Fruit fly (Drosophila melanogaster) whole organism, embryonic: ENCODE results near the gene CG7963.

Experiments
- Adf1 ChIP-seq: fragments of 200-800 bp; sonication (Bioruptor generic); IDR thresholded peaks from 2 replicates; pipeline ENCODE4 v1.3.6; 2022; ENCODE audit warnings: missing biosample characterization, missing genetic modification characterization
- Atf6 ChIP-seq: fragments of 200-800 bp; sonication (Bioruptor generic); IDR thresholded peaks from 2 replicates; pipeline ENCODE4 v1.3.6; 2022; ENCODE audit warnings: missing biosample characterization, missing genetic modification characterization
- CG1024 ChIP-seq: fragments of 200-800 bp; sonication (Bioruptor generic); IDR thresholded peaks from 2 replicates; pipeline ENCODE4 v1.3.6; 2022; ENCODE audit warnings: missing biosample characterization, missing genetic modification characterization
- CG10267 ChIP-seq: fragments of 200-800 bp; sonication (Bioruptor generic); optimal IDR thresholded peaks from 2 replicates; lab custom pipeline; 2018; ENCODE audit warnings: missing biosample characterization, mild to moderate bottlenecking, missing genetic modification characterization, moderate library complexity
- CG10321 ChIP-seq: fragments of 200-800 bp; sonication (Bioruptor generic); IDR thresholded peaks from 2 replicates; pipeline ENCODE4 v1.3.6; 2022; ENCODE audit warnings: missing biosample characterization, missing genetic modification characterization
- CG12659 ChIP-seq: fragments of 200-800 bp; sonication (Bioruptor generic); optimal IDR thresholded peaks from 3 replicates; lab custom pipeline; 2017; ENCODE audit warnings: mild to moderate bottlenecking, missing biosample characterization, missing genetic modification reagents, missing genetic modification characterization
- CG13894 ChIP-seq: fragments of 200-800 bp; sonication (Bioruptor generic); optimal IDR thresholded peaks from 3 replicates; lab custom pipeline; 2018; ENCODE audit warnings: missing biosample characterization, mild to moderate bottlenecking, missing genetic modification characterization, moderate library complexity
- CG14710 ChIP-seq: fragments of 200-800 bp; sonication (Bioruptor generic); optimal IDR thresholded peaks from 3 replicates; lab custom pipeline; 2019; ENCODE audit warnings: missing biosample characterization, mild to moderate bottlenecking, missing genetic modification characterization, moderate library complexity
- CG1603 ChIP-seq: fragments of 200-800 bp; sonication (Bioruptor generic); optimal IDR thresholded peaks from 2 replicates; lab custom pipeline; 2019; ENCODE audit warnings: missing biosample characterization, mild to moderate bottlenecking, missing genetic modification characterization, moderate library complexity
- CG16813 ChIP-seq: fragments of 200-800 bp; sonication (Bioruptor generic); IDR thresholded peaks from 3 replicates; pipeline ENCODE4 v1.3.6; 2022; ENCODE audit warnings: missing biosample characterization, missing genetic modification characterization; ENCODE audit not compliant: partially characterized antibody
- CG2712 ChIP-seq: fragments of 200-800 bp; optimal IDR thresholded peaks from 3 replicates; lab custom pipeline; 2019; ENCODE audit warnings: missing biosample characterization, mild to moderate bottlenecking, missing genetic modification characterization, moderate library complexity
- CG3281 ChIP-seq: fragments of 200-800 bp; sonication (Bioruptor generic); optimal IDR thresholded peaks from 3 replicates; lab custom pipeline; 2017; ENCODE audit warnings: missing biosample characterization, mild to moderate bottlenecking, missing genetic modification characterization
- CG34422 ChIP-seq: fragments of 200-800 bp; sonication (Bioruptor generic); IDR thresholded peaks from 3 replicates; pipeline ENCODE4 v1.3.6; 2022; ENCODE audit warnings: missing biosample characterization, missing genetic modification characterization
- CG42726 ChIP-seq: fragments of 200-800 bp; sonication (Bioruptor generic); IDR thresholded peaks from 2 replicates; pipeline ENCODE4 v1.3.6; 2022; ENCODE audit warnings: missing biosample characterization, missing genetic modification characterization; ENCODE audit not compliant: partially characterized antibody
- CG4617 ChIP-seq: fragments of 200-800 bp; sonication (Bioruptor generic); optimal IDR thresholded peaks from 3 replicates; lab custom pipeline; 2016; ENCODE audit warnings: missing biosample characterization, missing genetic modification characterization, borderline replicate concordance
- CG7271 ChIP-seq: fragments of 200-800 bp; sonication (Bioruptor generic); optimal IDR thresholded peaks from 2 replicates; lab custom pipeline; 2018; ENCODE audit warnings: missing biosample characterization, mild to moderate bottlenecking, missing genetic modification characterization, moderate library complexity
- CG7963 ChIP-seq: fragments of 200-800 bp; sonication (Bioruptor generic); IDR thresholded peaks from 3 replicates; pipeline ENCODE4 v1.3.6; 2022; ENCODE audit warnings: missing biosample characterization, missing genetic modification characterization; ENCODE audit not compliant: partially characterized antibody
- CG7987 ChIP-seq: fragments of 200-800 bp; sonication (Bioruptor generic); optimal IDR thresholded peaks from 2 replicates; lab custom pipeline; 2018; ENCODE audit warnings: missing biosample characterization, mild to moderate bottlenecking, missing genetic modification characterization, moderate library complexity
- CG9437 ChIP-seq: fragments of 200-800 bp; sonication (Bioruptor generic); optimal IDR thresholded peaks from 2 replicates; lab custom pipeline; 2018; ENCODE audit warnings: missing biosample characterization, mild to moderate bottlenecking, missing genetic modification characterization
- CG9797 ChIP-seq: fragments of 200-800 bp; sonication (Bioruptor generic); optimal IDR thresholded peaks from 3 replicates; lab custom pipeline; 2018; ENCODE audit warnings: missing biosample characterization, mild to moderate bottlenecking, missing genetic modification characterization
- CG9932 ChIP-seq: fragments of 200-800 bp; sonication (Bioruptor generic); IDR thresholded peaks from 2 replicates; pipeline ENCODE4 v1.3.6; 2022; ENCODE audit warnings: missing biosample characterization, missing genetic modification characterization
- CkIIα-i1 ChIP-seq: fragments of 200-800 bp; sonication (Bioruptor generic); IDR thresholded peaks from 2 replicates; pipeline ENCODE4 v1.3.6; 2022; ENCODE audit warnings: missing biosample characterization, missing genetic modification characterization
- CoRest ChIP-seq: fragments of 200-800 bp; sonication (Bioruptor generic); optimal IDR thresholded peaks from 3 replicates; lab custom pipeline; 2018; ENCODE audit warnings: missing biosample characterization, mild to moderate bottlenecking, missing genetic modification characterization, moderate library complexity
- Dll ChIP-seq: fragments of 200-800 bp; sonication (Bioruptor generic); IDR thresholded peaks from 4 replicates; pipeline ENCODE4 v1.3.6; 2022; ENCODE audit warnings: missing biosample characterization, missing genetic modification characterization; ENCODE audit not compliant: partially characterized antibody
- Doc3 ChIP-seq: fragments of 200-800 bp; sonication (Bioruptor generic); IDR thresholded peaks from 3 replicates; pipeline ENCODE4 v1.3.6; 2022; ENCODE audit warnings: missing biosample characterization, missing genetic modification characterization; ENCODE audit not compliant: partially characterized antibody
- Dp ChIP-seq: fragments of 200-800 bp; sonication (Bioruptor generic); optimal IDR thresholded peaks from 2 replicates; lab custom pipeline; 2018; ENCODE audit warnings: missing biosample characterization, mild to moderate bottlenecking, missing genetic modification characterization, moderate library complexity
- Fer1 ChIP-seq: fragments of 200-800 bp; sonication (Bioruptor generic); optimal IDR thresholded peaks from 2 replicates; lab custom pipeline; 2017; ENCODE audit warnings: missing biosample characterization, mild to moderate bottlenecking, missing genetic modification characterization
- HLH54F ChIP-seq: fragments of 200-800 bp; sonication (Bioruptor generic); optimal IDR thresholded peaks from 3 replicates; lab custom pipeline; 2016; ENCODE audit warnings: missing biosample characterization, missing genetic modification characterization
- MTF-1 ChIP-seq: fragments of 200-800 bp; sonication (Bioruptor generic); optimal IDR thresholded peaks from 2 replicates; lab custom pipeline; 2018; ENCODE audit warnings: missing biosample characterization, mild to moderate bottlenecking, missing genetic modification characterization, borderline replicate concordance
- NfI ChIP-seq: fragments of 200-800 bp; sonication (Bioruptor generic); optimal IDR thresholded peaks from 3 replicates; lab custom pipeline; 2018; ENCODE audit warnings: missing biosample characterization, mild to moderate bottlenecking, missing genetic modification characterization, moderate library complexity
- Sry-β ChIP-seq: fragments of 200-800 bp; sonication (Bioruptor generic); optimal IDR thresholded peaks from 2 replicates; lab custom pipeline; 2018; ENCODE audit warnings: missing biosample characterization, mild to moderate bottlenecking, missing genetic modification characterization, moderate library complexity
- TFAM ChIP-seq: fragments of 200-800 bp; sonication (Bioruptor generic); optimal IDR thresholded peaks from 2 replicates; lab custom pipeline; 2017; ENCODE audit warnings: missing biosample characterization, missing genetic modification characterization, inconsistent platforms
- Vsx1 ChIP-seq: fragments of 200-800 bp; sonication (Bioruptor generic); optimal IDR thresholded peaks from 2 replicates; lab custom pipeline; 2017; ENCODE audit warnings: missing biosample characterization, mild to moderate bottlenecking, missing genetic modification characterization, missing genetic modification reagents
- ci ChIP-seq: fragments of 200-800 bp; sonication (Bioruptor generic); IDR thresholded peaks from 3 replicates; pipeline ENCODE4 v1.3.6; 2022; ENCODE audit warnings: missing biosample characterization, missing genetic modification characterization
- crol ChIP-seq: fragments of 200-800 bp; sonication (Bioruptor generic); IDR thresholded peaks from 2 replicates; pipeline ENCODE4 v1.3.6; 2022; ENCODE audit warnings: missing biosample characterization, missing genetic modification characterization
- da ChIP-seq: fragments of 200-800 bp; sonication (Bioruptor generic); optimal IDR thresholded peaks from 2 replicates; lab custom pipeline; 2016; ENCODE audit warnings: missing biosample characterization, missing genetic modification characterization
- fd102C ChIP-seq: fragments of 200-800 bp; sonication (Bioruptor generic); optimal IDR thresholded peaks from 2 replicates; lab custom pipeline; 2018; ENCODE audit warnings: missing biosample characterization, mild to moderate bottlenecking, missing genetic modification characterization, moderate library complexity
- h ChIP-seq: fragments of >200 bp; optimal IDR thresholded peaks from 2 replicates; lab custom pipeline; 2017
- hb ChIP-seq: fragments of 200-800 bp; sonication (Bioruptor generic); IDR thresholded peaks from 3 replicates; pipeline ENCODE4 v1.3.6; 2022; ENCODE audit warnings: missing biosample characterization, missing genetic modification characterization; ENCODE audit not compliant: partially characterized antibody
- insv ChIP-seq, 2 experiments: fragments of 200-800 bp; sonication (Bioruptor generic); optimal IDR thresholded peaks; 3 replicates each; lab custom pipeline; 2016 to 2018; ENCODE audit warnings: missing biosample characterization in 2 of 2, missing genetic modification characterization in 2 of 2
- lola ChIP-seq, 3 experiments: fragments of >200 bp in 2 of 3; fragments of 200-800 bp in 1 of 3; sonication (Bioruptor generic) in 1 of 3; optimal IDR thresholded peaks; 2 replicates each; lab custom pipeline; 2017 to 2019; ENCODE audit warnings: missing biosample characterization in 3 of 3, missing genetic modification characterization in 3 of 3, mild to moderate bottlenecking in 1 of 3, moderate library complexity in 1 of 3
- mam ChIP-seq: fragments of 200-800 bp; sonication (Bioruptor generic); optimal IDR thresholded peaks from 3 replicates; lab custom pipeline; 2016; ENCODE audit warnings: missing biosample characterization, missing genetic modification characterization
- mirr ChIP-seq: fragments of 200-800 bp; sonication (Bioruptor generic); optimal IDR thresholded peaks from 3 replicates; lab custom pipeline; 2018; ENCODE audit warnings: missing biosample characterization, mild to moderate bottlenecking, missing genetic modification characterization
- sens ChIP-seq: fragments of 200-800 bp; sonication (Bioruptor generic); peaks from one replicate; lab custom pipeline; 2016; ENCODE audit warnings: missing biosample characterization, missing genetic modification characterization
- seq ChIP-seq: fragments of 200-800 bp; sonication (Bioruptor generic); IDR thresholded peaks from 2 replicates; pipeline ENCODE4 v1.3.6; 2022; ENCODE audit warnings: missing biosample characterization, missing genetic modification characterization
- sim ChIP-seq: fragments of 200-800 bp; sonication (Bioruptor generic); IDR thresholded peaks from 2 replicates; pipeline ENCODE4 v1.3.6; 2022; ENCODE audit warnings: missing biosample characterization, missing genetic modification characterization
- sr ChIP-seq: fragments of 200-800 bp; sonication (Bioruptor generic); IDR thresholded peaks from 3 replicates; pipeline ENCODE4 v1.3.6; 2022; ENCODE audit warnings: missing biosample characterization, missing genetic modification characterization
- tin ChIP-seq: fragments of 200-800 bp; sonication (Bioruptor generic); optimal IDR thresholded peaks from 3 replicates; lab custom pipeline; 2016; ENCODE audit warnings: missing biosample characterization, missing genetic modification characterization

Gene CG7963

DNA sequence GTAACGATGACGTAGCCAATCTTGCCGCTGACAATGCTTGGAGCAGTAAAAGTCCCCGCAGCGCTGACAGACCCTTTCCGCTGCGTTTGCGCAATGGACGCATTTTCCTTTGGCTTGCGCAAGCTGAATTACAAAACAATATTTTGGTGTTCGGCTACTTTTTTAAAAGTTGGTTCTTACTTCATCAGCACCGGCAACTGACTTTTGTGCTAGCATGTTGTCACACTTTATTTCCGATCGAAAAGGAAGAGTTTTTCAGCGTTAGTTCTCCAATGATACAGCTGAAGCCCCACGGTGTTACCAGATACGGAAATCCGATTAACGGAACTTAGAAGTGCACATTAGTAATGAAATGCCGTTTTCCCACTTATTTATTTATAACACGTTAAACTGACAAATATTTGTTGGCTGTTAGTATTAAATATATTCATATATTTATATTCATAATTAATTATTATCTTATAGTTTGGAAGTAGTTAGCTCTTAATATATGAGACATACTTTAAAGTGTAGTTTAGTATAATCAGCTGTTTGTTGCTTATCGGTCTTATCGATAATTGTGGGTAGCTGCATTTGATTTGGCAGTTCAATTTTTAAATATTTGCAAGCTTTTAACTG lies at the start of gene CG7963, which contains the start of gene Veneno (continued):
- TF ChIP-seq Dp = peak; percentile 44
- no peak for TF ChIP-seq seq (GFP tag; lab: Robert Waterston, UW)
- no peak for TF ChIP-seq fd102C (GFP tag; lab: Kevin White, UChicago)
- TF ChIP-seq h (lab: Kevin White, UChicago) = no peak
- peak; percentile 47 for TF ChIP-seq CG12659
- TF ChIP-seq CG2712 = peak; percentile 77
- peak; percentile 65 for TF ChIP-seq CG4617 (GFP tag; lab: Kevin White, UChicago)
- peak; percentile 17 for TF ChIP-seq tin (GFP tag; lab: Kevin White, UChicago)
- no peak for TF ChIP-seq CG9932
- no peak for TF ChIP-seq da (GFP tag; lab: Kevin White, UChicago)
- TF ChIP-seq mirr (GFP tag; lab: Kevin White, UChicago) = no peak
- TF ChIP-seq lola (GFP tag; optimal IDR thresholded peaks at IDR 0.05; lab: Kevin White, UChicago) = peak in 2 of 3 experiments; percentile 19 to 79
- peak; percentile 78 for TF ChIP-seq CG14710 (tag; lab: Kevin White, UChicago)
- TF ChIP-seq CG42726 (GFP tag; lab: Robert Waterston, UW) = 0 out of 2 replicates have a peak, but pooled peaks have one; percentile 25
- TF ChIP-seq Adf1 (GFP tag; lab: Robert Waterston, UW) = no peak
- TF ChIP-seq Vsx1 = no peak
- TF ChIP-seq CG1024 (GFP tag; lab: Robert Waterston, UW) = peak; percentile 40
- TF ChIP-seq Sry-β (GFP tag; lab: Kevin White, UChicago) = peak; percentile 20
- TF ChIP-seq sim = no peak

dm6 chr3R:8313038-8313437 lies 49.6 kb upstream of the CG7963 start, which contains the start of gene CG7483:
CG7483 (plus strand) TSS chr3R:8313208.
- TF ChIP-seq ci (GFP tag; lab: Robert Waterston, UW) (0 out of 3 replicates have a peak, but pooled peaks have one; percentile 20), CG9797 (GFP tag; lab: Kevin White, UChicago) (peak; percentile 54), mam (GFP tag; lab: Kevin White, UChicago) (no peak), Atf6 (no peak), CG34422 (peak; percentile 52; the same call in 1 of the 3 replicates), CG10267 (tag; lab: Kevin White, UChicago) (peak; percentile 48), CG3281 (no peak), CG16813 (GFP tag; lab: Robert Waterston, UW) (peak; percentile 79), insv (GFP tag; optimal IDR thresholded peaks at IDR 0.05; lab: Kevin White, UChicago) (peak in 1 of 2 experiments; percentile 30), MTF-1 (no peak), sr (GFP tag; lab: Robert Waterston, UW) (no peak), CG1603 (tag; lab: Kevin White, UChicago) (peak; percentile 13), CkIIα-i1 (GFP tag; lab: Robert Waterston, UW) (no peak), HLH54F (GFP tag; lab: Kevin White, UChicago) (no peak), crol (GFP tag; lab: Robert Waterston, UW) (no peak), sens (GFP tag; lab: Kevin White, UChicago) (peak; percentile 60), CG7987 (no peak), CG14710 (tag; lab: Kevin White, UChicago) (peak; percentile 55), CG10321 (GFP tag; lab: Robert Waterston, UW) (no peak), CG7271 (tag; lab: Kevin White, UChicago) (peak; percentile 3), CG7963 (peak; percentile 71), Fer1 (peak; percentile 26), NfI (GFP tag; lab: Kevin White, UChicago) (no peak), CoRest (tag; lab: Kevin White, UChicago) (peak; percentile 10), TFAM (no peak), Doc3 (GFP tag; lab: Robert Waterston, UW) (peak; percentile 77), Dll (GFP tag; lab: Robert Waterston, UW) (peak; percentile 89), hb (GFP tag; lab: Robert Waterston, UW) (peak; percentile 61; the same call in 1 of the 3 replicates), CG13894 (tag; lab: Kevin White, UChicago) (no peak), CG2712 (peak; percentile 22), CG9437 (GFP tag; lab: Kevin White, UChicago) (no peak)
